Fruit fly (Drosophila melanogaster) whole organism, embryonic: ENCODE measurements around the gene Cat.

ENCODE experiments used
- CG11695 ChIP-seq: fragments of 200-800 bp; sonication (Bioruptor generic); IDR thresholded peaks from 3 replicates; pipeline ENCODE4 v1.3.6; 2022; ENCODE audit warnings: missing biosample characterization, missing genetic modification characterization
- CG12659 ChIP-seq: fragments of 200-800 bp; sonication (Bioruptor generic); optimal IDR thresholded peaks from 3 replicates; lab custom pipeline; 2017; ENCODE audit warnings: mild to moderate bottlenecking, missing biosample characterization, missing genetic modification reagents, missing genetic modification characterization
- CG13123 ChIP-seq: fragments of 200-800 bp; sonication (Bioruptor generic); optimal IDR thresholded peaks from 2 replicates; lab custom pipeline; 2016; ENCODE audit warnings: missing biosample characterization, missing genetic modification characterization
- CG13775 ChIP-seq: fragments of 200-800 bp; sonication (Bioruptor generic); optimal IDR thresholded peaks from 3 replicates; lab custom pipeline; 2017; ENCODE audit warnings: missing biosample characterization, mild to moderate bottlenecking, missing genetic modification characterization
- CG15514 ChIP-seq: fragments of 200-800 bp; sonication (Bioruptor generic); optimal IDR thresholded peaks from 3 replicates; lab custom pipeline; 2017; ENCODE audit warnings: missing biosample characterization, missing genetic modification characterization, mild to moderate bottlenecking, moderate library complexity, missing genetic modification reagents
- CG15696 ChIP-seq: fragments of 200-800 bp; sonication (Bioruptor generic); optimal IDR thresholded peaks from 2 replicates; lab custom pipeline; 2019; ENCODE audit warnings: missing biosample characterization, mild to moderate bottlenecking, missing genetic modification characterization, moderate library complexity
- CG17359 ChIP-seq: fragments of 200-800 bp; sonication (Bioruptor generic); optimal IDR thresholded peaks from 3 replicates; lab custom pipeline; 2018; ENCODE audit warnings: missing biosample characterization, mild to moderate bottlenecking, missing genetic modification characterization, moderate library complexity
- CG2712 ChIP-seq: fragments of 200-800 bp; optimal IDR thresholded peaks from 3 replicates; lab custom pipeline; 2019; ENCODE audit warnings: missing biosample characterization, mild to moderate bottlenecking, missing genetic modification characterization, moderate library complexity
- CG4707 ChIP-seq: fragments of 200-800 bp; sonication (Bioruptor generic); optimal IDR thresholded peaks from 2 replicates; lab custom pipeline; 2018; ENCODE audit warnings: missing biosample characterization, mild to moderate bottlenecking, missing genetic modification characterization, moderate library complexity
- CG9797 ChIP-seq: fragments of 200-800 bp; sonication (Bioruptor generic); optimal IDR thresholded peaks from 3 replicates; lab custom pipeline; 2018; ENCODE audit warnings: missing biosample characterization, mild to moderate bottlenecking, missing genetic modification characterization
- Dll ChIP-seq: fragments of 200-800 bp; sonication (Bioruptor generic); IDR thresholded peaks from 4 replicates; pipeline ENCODE4 v1.3.6; 2022; ENCODE audit warnings: missing biosample characterization, missing genetic modification characterization; ENCODE audit not compliant: partially characterized antibody
- Doc3 ChIP-seq: fragments of 200-800 bp; sonication (Bioruptor generic); IDR thresholded peaks from 3 replicates; pipeline ENCODE4 v1.3.6; 2022; ENCODE audit warnings: missing biosample characterization, missing genetic modification characterization; ENCODE audit not compliant: partially characterized antibody
- Dp ChIP-seq: fragments of 200-800 bp; sonication (Bioruptor generic); optimal IDR thresholded peaks from 2 replicates; lab custom pipeline; 2018; ENCODE audit warnings: missing biosample characterization, mild to moderate bottlenecking, missing genetic modification characterization, moderate library complexity
- HmgZ ChIP-seq: fragments of 200-800 bp; sonication (Bioruptor generic); optimal IDR thresholded peaks from 2 replicates; lab custom pipeline; 2018; ENCODE audit warnings: missing biosample characterization, mild to moderate bottlenecking, missing genetic modification characterization
- Hr3 ChIP-seq: fragments of 200-800 bp; sonication (Bioruptor generic); optimal IDR thresholded peaks from 3 replicates; lab custom pipeline; 2016; ENCODE audit warnings: missing biosample characterization, missing genetic modification characterization
- MTF-1 ChIP-seq: fragments of 200-800 bp; sonication (Bioruptor generic); optimal IDR thresholded peaks from 2 replicates; lab custom pipeline; 2018; ENCODE audit warnings: missing biosample characterization, mild to moderate bottlenecking, missing genetic modification characterization, borderline replicate concordance
- Scr ChIP-seq: fragments of 200-800 bp; sonication (Bioruptor generic); IDR thresholded peaks from 2 replicates; pipeline ENCODE4 v1.3.6; 2022; ENCODE audit warnings: missing biosample characterization, missing genetic modification characterization; ENCODE audit not compliant: partially characterized antibody
- bigmax ChIP-seq: fragments of 200-800 bp; sonication (Bioruptor generic); optimal IDR thresholded peaks from 2 replicates; lab custom pipeline; 2018; ENCODE audit warnings: missing biosample characterization, mild to moderate bottlenecking, missing genetic modification characterization
- bsh ChIP-seq, 2 experiments: fragments of 200-800 bp; sonication (Bioruptor generic); optimal IDR thresholded peaks; 2 replicates each; lab custom pipeline; 2017 to 2018; ENCODE audit warnings: mild to moderate bottlenecking in 2 of 2, missing biosample characterization in 2 of 2, missing genetic modification characterization in 2 of 2, moderate library complexity in 1 of 2
- ems ChIP-seq: fragments of 200-800 bp; sonication (Bioruptor generic); optimal IDR thresholded peaks from 3 replicates; lab custom pipeline; 2016; ENCODE audit warnings: missing biosample characterization, missing genetic modification characterization
- nmo ChIP-seq: fragments of 200-800 bp; sonication (Bioruptor generic); optimal IDR thresholded peaks from 2 replicates; lab custom pipeline; 2018; ENCODE audit warnings: missing biosample characterization, mild to moderate bottlenecking, missing genetic modification characterization, moderate library complexity
- pho ChIP-seq: fragments of 200-800 bp; sonication (Bioruptor generic); optimal IDR thresholded peaks from 2 replicates; lab custom pipeline; 2016; ENCODE audit warnings: missing biosample characterization, missing genetic modification characterization
- sens ChIP-seq: fragments of 200-800 bp; sonication (Bioruptor generic); peaks from one replicate; lab custom pipeline; 2016; ENCODE audit warnings: missing biosample characterization, missing genetic modification characterization
- seq ChIP-seq: fragments of 200-800 bp; sonication (Bioruptor generic); IDR thresholded peaks from 2 replicates; pipeline ENCODE4 v1.3.6; 2022; ENCODE audit warnings: missing biosample characterization, missing genetic modification characterization
- ssp ChIP-seq: fragments of 200-800 bp; sonication (Bioruptor generic); IDR thresholded peaks from 2 replicates; pipeline ENCODE4 v1.3.6; 2022; ENCODE audit warnings: missing biosample characterization, missing genetic modification characterization
- tap ChIP-seq: fragments of 200-800 bp; optimal IDR thresholded peaks from 3 replicates; lab custom pipeline; 2019; ENCODE audit warnings: missing biosample characterization, mild to moderate bottlenecking, missing genetic modification characterization, moderate library complexity

Gene Cat

dm6 chr3L:18872440-18872839 lies 50.0 kb downstream of the Cat start, which contains the start of the genes Rad9 and Uggt (continued):
- TF ChIP-seq nmo (GFP tag; lab: Kevin White, UChicago) = peak; percentile 50
- 0 out of 3 replicates have a peak, but pooled peaks have one; percentile 7 for TF ChIP-seq CG11695 (GFP tag; lab: Robert Waterston, UW)
- TF ChIP-seq HmgZ (tag; lab: Kevin White, UChicago) = peak; percentile 48
- 0 out of 3 replicates have a peak, but pooled peaks have one; percentile 45 for TF ChIP-seq Doc3
- peak; percentile 56 for TF ChIP-seq CG2712 (tag; lab: Kevin White, UChicago)
- no peak for TF ChIP-seq bigmax (GFP tag; lab: Kevin White, UChicago)
- peak; percentile 39 for TF ChIP-seq CG15696 (tag; lab: Kevin White, UChicago)
- TF ChIP-seq bsh (GFP tag; optimal IDR thresholded peaks at IDR 0.05; lab: Kevin White, UChicago) = peak in 1 of 2 experiments; percentile 9
- peak; percentile 59; the same call in 3 of the 4 replicates for TF ChIP-seq Dll (GFP tag; lab: Robert Waterston, UW)
- no peak for TF ChIP-seq ems (GFP tag; lab: Kevin White, UChicago)
- no peak for TF ChIP-seq tap (tag; lab: Kevin White, UChicago)
- TF ChIP-seq CG4707 = no peak
- no peak for TF ChIP-seq pho (GFP tag; lab: Kevin White, UChicago)
- TF ChIP-seq CG13123 (GFP tag; lab: Kevin White, UChicago) = no peak
- peak; percentile 6 for TF ChIP-seq CG17359 (tag; lab: Kevin White, UChicago)
- TF ChIP-seq Hr3 (GFP tag; lab: Kevin White, UChicago) = peak; percentile 7
- TF ChIP-seq sens (GFP tag; lab: Kevin White, UChicago) = peak; percentile 63
- 0 out of 2 replicates have a peak, but pooled peaks have one; percentile 13 for TF ChIP-seq seq (GFP tag; lab: Robert Waterston, UW)
- TF ChIP-seq CG13775 (GFP tag; lab: Kevin White, UChicago) = peak; percentile 23
- peak; percentile 92 for TF ChIP-seq CG15514 (GFP tag; lab: Kevin White, UChicago)
- TF ChIP-seq MTF-1 (GFP tag; lab: Kevin White, UChicago) = no peak
- TF ChIP-seq ssp (GFP tag; lab: Robert Waterston, UW) = no peak
- TF ChIP-seq CG9797 (GFP tag; lab: Kevin White, UChicago) = peak; percentile 82
- peak; percentile 58 for TF ChIP-seq Dp (GFP tag; lab: Kevin White, UChicago)
- TF ChIP-seq Scr (GFP tag; lab: Robert Waterston, UW) = 0 out of 2 replicates have a peak, but pooled peaks have one; percentile 43
- peak; percentile 53 for TF ChIP-seq CG12659 (GFP tag; lab: Kevin White, UChicago)
